Worm (Caenorhabditis elegans): ENCODE measurements around the gene smf-3.

- no peak for TF ChIP-seq mep-1 (tag; optimal IDR thresholded peaks at IDR 0.05)
- no peak for TF ChIP-seq pha-4 (tag; optimal IDR thresholded peaks at IDR 0.05)
- TF ChIP-seq elt-3 (tag; optimal IDR thresholded peaks at IDR 0.05): no peak
- no peak for TF ChIP-seq lin-13 (tag; optimal IDR thresholded peaks at IDR 0.05)
- TF ChIP-seq nhr-237 (tag; optimal IDR thresholded peaks at IDR 0.05): no peak
- no peak for TF ChIP-seq snpc-4 (tag; optimal IDR thresholded peaks at IDR 0.05)
- no peak for TF ChIP-seq nhr-28 (tag; optimal IDR thresholded peaks at IDR 0.05)
- TF ChIP-seq unc-39 (tag; optimal IDR thresholded peaks at IDR 0.05): no peak
These were observed 7.7 kb upstream of the smf-3 start for ce11 chrIV:2610974-2611373.

Data from whole organism, mixed stage, embryonic.